Fruit fly (Drosophila melanogaster) whole organism, pupa: ENCODE data around the gene cno.

Source experiments
- CG17806 ChIP-seq: fragments of 200-800 bp; sonication (Bioruptor generic); optimal IDR thresholded peaks from 2 replicates; lab custom pipeline; 2018; ENCODE audit warnings: missing biosample characterization, mild to moderate bottlenecking, missing genetic modification characterization, moderate library complexity
- CG32121 ChIP-seq: fragments of 200-800 bp; sonication (Bioruptor generic); IDR thresholded peaks from 2 replicates; pipeline ENCODE4 v1.3.6; 2022; ENCODE audit warnings: missing biosample characterization, missing genetic modification characterization
- CG8159 ChIP-seq: fragments of 200-800 bp; sonication (Bioruptor generic); optimal IDR thresholded peaks from 3 replicates; lab custom pipeline; 2018; ENCODE audit warnings: missing biosample characterization, mild to moderate bottlenecking, missing genetic modification characterization, moderate library complexity
- CG8301 ChIP-seq: fragments of 200-800 bp; sonication (Bioruptor generic); optimal IDR thresholded peaks from 2 replicates; lab custom pipeline; 2018; ENCODE audit warnings: missing biosample characterization, mild to moderate bottlenecking, missing genetic modification characterization
- EcR ChIP-seq: fragments of 200-800 bp; sonication (Bioruptor generic); optimal IDR thresholded peaks from 3 replicates; lab custom pipeline; 2019; ENCODE audit warnings: missing biosample characterization, missing genetic modification characterization, mild to moderate bottlenecking, moderate library complexity, missing genetic modification reagents
- Ets98B ChIP-seq: fragments of 200-800 bp; sonication (Bioruptor generic); IDR thresholded peaks from 2 replicates; pipeline ENCODE4 v1.3.6; 2022; ENCODE audit warnings: missing biosample characterization, missing genetic modification characterization
- Pif1B ChIP-seq: fragments of 200-800 bp; sonication (Bioruptor generic); optimal IDR thresholded peaks from 3 replicates; lab custom pipeline; 2016; ENCODE audit warnings: missing biosample characterization, missing genetic modification characterization
- fd96Ca ChIP-seq: fragments of 200-800 bp; sonication (Bioruptor generic); IDR thresholded peaks from 3 replicates; pipeline ENCODE4 v1.3.6; 2022; ENCODE audit warnings: missing biosample characterization, missing genetic modification characterization

- TF ChIP-seq CG8159 (tag; lab: Kevin White, UChicago): peak; percentile 47
- TF ChIP-seq EcR (GFP tag; lab: Kevin White, UChicago): no peak
- peak; percentile 29; the same call in 1 of the 2 replicates for TF ChIP-seq Ets98B
- no peak for TF ChIP-seq Pif1B
- TF ChIP-seq CG32121 (GFP tag; lab: Robert Waterston, UW): peak; percentile 25; the same call in 1 of the 2 replicates
- peak; percentile 60; the same call in 2 of the 3 replicates for TF ChIP-seq fd96Ca (GFP tag; lab: Robert Waterston, UW)
- TF ChIP-seq CG17806: peak; percentile 23
- TF ChIP-seq CG8301 (tag; lab: Kevin White, UChicago): no peak
These were observed 14.9 kb upstream of the cno start, which contains the start of the genes Kat60 and Mms19 for dm6 chr3R:5232197-5232607.
